Fruit fly (Drosophila melanogaster): ENCODE data around the gene CG4678.

The CG4678 gene

dm6 chrX:16655724-16656235, 40.2 kb upstream of the CG4678 start (continued):
- peak; percentile 63 for TF ChIP-seq kah (GFP tag; optimal IDR thresholded peaks at IDR 0.05)
- peak; percentile 57; the same call in 2 of the 3 replicates for TF ChIP-seq CG2199 (GFP tag; IDR thresholded peaks at IDR 0.05)
- peak; percentile 22; the same call in 1 of the 2 replicates for TF ChIP-seq amos (GFP tag; IDR thresholded peaks at IDR 0.05; ENCODE audit: partially characterized antibody)
- peak; percentile 74 for TF ChIP-seq exex (tag; optimal IDR thresholded peaks at IDR 0.05)
- TF ChIP-seq dm (GFP tag; optimal IDR thresholded peaks at IDR 0.05) = peak; percentile 72
- 0 out of 4 replicates have a peak, but pooled peaks have one; percentile 13 for TF ChIP-seq Dll (GFP tag; IDR thresholded peaks at IDR 0.05; ENCODE audit: partially characterized antibody)
- peak in 1 of 2 experiments; percentile 61 for TF ChIP-seq tll (GFP tag; optimal IDR thresholded peaks at IDR 0.05)
- no peak for TF ChIP-seq fru (optimal IDR thresholded peaks at IDR 0.05)
- peak in 1 of 2 experiments; percentile 47 for TF ChIP-seq Pdp1 (GFP tag; optimal IDR thresholded peaks at IDR 0.05)
- peak; percentile 32 for TF ChIP-seq CG6683 (GFP tag; optimal IDR thresholded peaks at IDR 0.05)
- TF ChIP-seq so (GFP tag; IDR thresholded peaks at IDR 0.05) = peak; percentile 72; the same call in 2 of the 3 replicates
- peak in 1 of 3 experiments; percentile 11 for TF ChIP-seq Stat92E (GFP tag; optimal IDR thresholded peaks at IDR 0.05)
- TF ChIP-seq Fer1 (GFP tag; optimal IDR thresholded peaks at IDR 0.05) = peak; percentile 45
- no peak for TF ChIP-seq CG11723 (GFP tag; optimal IDR thresholded peaks at IDR 0.05)
- TF ChIP-seq CG17385 (GFP tag; optimal IDR thresholded peaks at IDR 0.05) = peak; percentile 96
- peak; percentile 51 for TF ChIP-seq CG33557 (GFP tag; optimal IDR thresholded peaks at IDR 0.05)
- peak; percentile 29 for TF ChIP-seq her (GFP tag; optimal IDR thresholded peaks at IDR 0.05)
- TF ChIP-seq Antp (GFP tag; optimal IDR thresholded peaks at IDR 0.05) = no peak
- peak; percentile 21; the same call in 1 of the 2 replicates for TF ChIP-seq Rfx (GFP tag; IDR thresholded peaks at IDR 0.05)
- peak; percentile 67 for TF ChIP-seq CG13894 (tag; optimal IDR thresholded peaks at IDR 0.05)
- TF ChIP-seq CG1603 (tag; optimal IDR thresholded peaks at IDR 0.05) = peak; percentile 5
- TF ChIP-seq CG13296 (GFP tag; optimal IDR thresholded peaks at IDR 0.05) = peak; percentile 45
- peak; percentile 34 for TF ChIP-seq CHES-1-like (GFP tag; optimal IDR thresholded peaks at IDR 0.05)
- no peak for TF ChIP-seq CG4854 (GFP tag; optimal IDR thresholded peaks at IDR 0.05)
- peak; percentile 41 for TF ChIP-seq oc (tag; optimal IDR thresholded peaks at IDR 0.05)
- TF ChIP-seq Elba2 (GFP tag; optimal IDR thresholded peaks at IDR 0.05) = peak; percentile 97
- peak; percentile 24 for TF ChIP-seq CG6813 (GFP tag; optimal IDR thresholded peaks at IDR 0.05)
- TF ChIP-seq Hr3 (GFP tag; optimal IDR thresholded peaks at IDR 0.05) = no peak
- no peak for TF ChIP-seq Xbp1 (GFP tag; optimal IDR thresholded peaks at IDR 0.05)
- TF ChIP-seq Rx (GFP tag; IDR thresholded peaks at IDR 0.05) = no peak
- TF ChIP-seq Meics (GFP tag; optimal IDR thresholded peaks at IDR 0.05) = peak; percentile 6
- TF ChIP-seq YL-1 (GFP tag; optimal IDR thresholded peaks at IDR 0.05) = no peak
- peak; percentile 20 for TF ChIP-seq CG15514 (GFP tag; optimal IDR thresholded peaks at IDR 0.05)
- TF ChIP-seq kni (GFP tag; optimal IDR thresholded peaks at IDR 0.05) = peak; percentile 82
- no peak for TF ChIP-seq gsb (GFP tag; IDR thresholded peaks at IDR 0.05)
- TF ChIP-seq Six4 (GFP tag; optimal IDR thresholded peaks at IDR 0.05) = peak; percentile 48
- peak; percentile 3 for TF ChIP-seq grau (tag; optimal IDR thresholded peaks at IDR 0.05)
- peak; percentile 35 for TF ChIP-seq gsb-n (tag; optimal IDR thresholded peaks at IDR 0.05)
- peak; percentile 61 for TF ChIP-seq Vsx1 (GFP tag; optimal IDR thresholded peaks at IDR 0.05)
- TF ChIP-seq CG7745 (tag; optimal IDR thresholded peaks at IDR 0.05) = peak; percentile 72
- peak; percentile 4 for TF ChIP-seq CG8281 (tag; optimal IDR thresholded peaks at IDR 0.05)
- TF ChIP-seq CG34422 (GFP tag; IDR thresholded peaks at IDR 0.05) = peak; percentile 82; the same call in 1 of the 3 replicates
- TF ChIP-seq bab2 (GFP tag; optimal IDR thresholded peaks at IDR 0.05) = peak; percentile 2
- TF ChIP-seq D19A (tag; optimal IDR thresholded peaks at IDR 0.05) = peak; percentile 42
- TF ChIP-seq CG1602 (GFP tag; optimal IDR thresholded peaks at IDR 0.05) = no peak
- peak; percentile 59 for TF ChIP-seq lab (GFP tag; optimal IDR thresholded peaks at IDR 0.05)
